Fruit fly (Drosophila melanogaster): Measurements from ENCODE around the gene Mcm3.

DNA sequence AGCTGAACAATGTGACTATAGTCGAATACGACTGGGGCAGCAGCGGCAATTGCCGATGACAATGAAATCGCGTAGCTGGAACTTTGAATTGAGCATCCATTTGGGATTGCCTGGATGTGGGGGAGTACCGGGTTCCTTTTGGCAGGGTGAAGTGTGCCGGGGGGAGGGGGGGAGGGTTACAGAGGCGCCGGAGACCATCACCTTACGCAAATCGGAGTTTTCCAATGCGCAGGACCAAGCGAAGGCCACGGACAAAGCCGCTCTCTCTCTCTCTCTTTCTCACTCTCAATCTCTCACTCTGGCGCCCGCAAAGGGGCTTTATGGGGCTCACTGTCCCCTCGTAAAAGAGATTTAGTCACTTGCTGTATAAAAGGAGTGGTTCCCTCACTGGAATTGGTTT lies 39.5 kb downstream of the Mcm3 start:
- TF ChIP-seq CTCF (optimal IDR thresholded peaks at IDR 0.05) (no peak), CG8478 (optimal IDR thresholded peaks at IDR 0.05) (no peak)

All from S2 (cell line).